Fruit fly (Drosophila melanogaster) whole organism: ENCODE measurements around the gene CG31431.

Source experiments
- Dll ChIP-seq: fragments of >200 bp; optimal IDR thresholded peaks from 2 replicates; lab custom pipeline; 2017
- EcR ChIP-seq, 2 experiments: fragments of >200 bp; optimal IDR thresholded peaks; 2 replicates each; lab custom pipeline; 2017; ENCODE audit warnings: missing biosample characterization in 2 of 2, missing genetic modification characterization in 2 of 2, missing genetic modification reagents in 2 of 2

dm6 chr3R:21836614-21837013, 33.9 kb upstream of the CG31431 start:
- TF ChIP-seq Dll (no peak), EcR (GFP tag; optimal IDR thresholded peaks at IDR 0.05; lab: Kevin White, UChicago) (no peak)
